Fruit fly (Drosophila melanogaster) whole organism, prepupa: ENCODE results near the gene CG7646.

ENCODE experiments used
- CG15336 ChIP-seq: fragments of 200-800 bp; sonication (Bioruptor generic); IDR thresholded peaks from 2 replicates; pipeline ENCODE4 v1.3.6; 2022; ENCODE audit warnings: missing biosample characterization, missing genetic modification characterization
- CG16779 ChIP-seq: fragments of 200-800 bp; sonication (Bioruptor generic); optimal IDR thresholded peaks from 3 replicates; lab custom pipeline; 2017; ENCODE audit warnings: missing biosample characterization, mild to moderate bottlenecking, missing genetic modification characterization
- CG3919 ChIP-seq: fragments of 200-800 bp; sonication (Bioruptor generic); optimal IDR thresholded peaks from 3 replicates; lab custom pipeline; 2016; ENCODE audit warnings: missing biosample characterization, missing genetic modification characterization
- Eip78C ChIP-seq: fragments of 200-800 bp; sonication (Bioruptor generic); peaks from one replicate; lab custom pipeline; 2016; ENCODE audit warnings: missing biosample characterization, missing genetic modification characterization
- Ets21C ChIP-seq: fragments of 200-800 bp; sonication (Bioruptor generic); optimal IDR thresholded peaks from 3 replicates; lab custom pipeline; 2016; ENCODE audit warnings: missing biosample characterization, missing genetic modification characterization
- Hr4 ChIP-seq: fragments of 200-800 bp; sonication (Bioruptor generic); optimal IDR thresholded peaks from 3 replicates; lab custom pipeline; 2016; ENCODE audit warnings: missing biosample characterization, missing genetic modification characterization
- Lpt ChIP-seq: fragments of 200-800 bp; sonication (Bioruptor generic); optimal IDR thresholded peaks from 3 replicates; lab custom pipeline; 2016; ENCODE audit warnings: missing biosample characterization, missing genetic modification characterization
- dsx ChIP-seq: fragments of 200-800 bp; optimal IDR thresholded peaks from 3 replicates; lab custom pipeline; 2019; ENCODE audit warnings: missing biosample characterization, mild to moderate bottlenecking, missing genetic modification characterization, moderate library complexity; ENCODE audit not compliant: poor library complexity, severe bottlenecking
- fd59A ChIP-seq: fragments of 200-800 bp; sonication (Bioruptor generic); optimal IDR thresholded peaks from 2 replicates; lab custom pipeline; 2017; ENCODE audit warnings: missing biosample characterization, mild to moderate bottlenecking, missing genetic modification characterization, missing genetic modification reagents
- vri ChIP-seq: fragments of 200-800 bp; sonication (Bioruptor generic); optimal IDR thresholded peaks from 3 replicates; lab custom pipeline; 2016; ENCODE audit warnings: missing biosample characterization, mild to moderate bottlenecking, missing genetic modification characterization

- TF ChIP-seq CG15336 (no peak), CG3919 (no peak), Eip78C (GFP tag; lab: Kevin White, UChicago) (peak; percentile 68), Lpt (GFP tag; lab: Kevin White, UChicago) (no peak), vri (GFP tag; lab: Kevin White, UChicago) (no peak), fd59A (GFP tag; lab: Kevin White, UChicago) (no peak), Hr4 (no peak), Ets21C (GFP tag; lab: Kevin White, UChicago) (no peak), dsx (GFP tag; lab: Kevin White, UChicago) (no peak), CG16779 (tag; lab: Kevin White, UChicago) (no peak)
These were observed 8.5 kb downstream of the CG7646 start, which contains the start of the genes Tom20 and Gabat for dm6 chr3L:20000081-20000736.
